Fruit fly (Drosophila melanogaster): ENCODE measurements around the gene CG15317.

Gene CG15317

DNA sequence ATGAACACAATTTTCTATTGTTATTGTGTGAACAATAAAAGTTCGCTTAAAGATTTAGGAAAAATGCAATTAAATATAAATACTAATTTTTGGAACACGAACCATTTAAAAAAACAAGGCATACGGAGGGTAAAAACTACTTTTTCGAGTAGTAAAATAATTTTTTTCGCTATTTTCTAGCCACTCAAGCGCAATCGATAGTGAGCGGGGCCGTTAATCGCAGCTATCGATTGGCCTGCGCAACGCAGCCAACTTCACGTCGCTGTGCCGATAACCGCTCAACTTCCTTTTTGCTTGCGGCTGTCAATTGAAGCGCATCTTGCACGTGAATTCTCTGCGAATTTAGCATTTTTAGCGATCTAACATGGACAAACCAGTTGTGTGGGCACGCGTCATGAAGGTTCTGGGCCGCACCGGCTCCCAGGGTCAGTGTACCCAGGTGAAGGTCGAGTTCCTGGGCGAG lies 2.0 kb downstream of the CG15317 start, which contains the start of gene RpS28b (continued):
- TF ChIP-seq schlank (tag; optimal IDR thresholded peaks at IDR 0.05), result peak; percentile 96
- TF ChIP-seq zfh2 (GFP tag; optimal IDR thresholded peaks at IDR 0.05), result peak; percentile 84
- peak; percentile 73 for TF ChIP-seq chn (GFP tag; optimal IDR thresholded peaks at IDR 0.05)

- TF ChIP-seq dan (GFP tag; IDR thresholded peaks at IDR 0.05) (no peak; the same call in 1 of the 2 replicates), insv (GFP tag; optimal IDR thresholded peaks at IDR 0.05) (peak in 1 of 2 experiments; percentile 44), dati (GFP tag; IDR thresholded peaks at IDR 0.05) (peak; percentile 40; the same call in 1 of the 2 replicates), NC2β (GFP tag; optimal IDR thresholded peaks at IDR 0.05) (peak; percentile 81), CG3847 (GFP tag; IDR thresholded peaks at IDR 0.05) (peak; percentile 89), CG2678 (tag; optimal IDR thresholded peaks at IDR 0.05) (peak; percentile 92), trh (GFP tag; optimal IDR thresholded peaks at IDR 0.05) (peak; percentile 77), jing (GFP tag; optimal IDR thresholded peaks at IDR 0.05) (peak; percentile 74), CG12104 (GFP tag; optimal IDR thresholded peaks at IDR 0.05) (peak; percentile 79), Adf1 (GFP tag; IDR thresholded peaks at IDR 0.05) (peak; percentile 56; the same call in 1 of the 2 replicates), Chrac-16 (GFP tag; optimal IDR thresholded peaks at IDR 0.05) (peak; percentile 91), CG1647 (GFP tag; optimal IDR thresholded peaks at IDR 0.05) (peak; percentile 67), ranshi (GFP tag; IDR thresholded peaks at IDR 0.05) (peak; percentile 87), salm (tag; optimal IDR thresholded peaks at IDR 0.05) (peak; percentile 74), CG12155 (GFP tag; optimal IDR thresholded peaks at IDR 0.05) (peak; percentile 87), HLH4C (GFP tag; IDR thresholded peaks at IDR 0.05; ENCODE audit: partially characterized antibody) (peak; percentile 48; the same call in 2 of the 3 replicates), tx (GFP tag; optimal IDR thresholded peaks at IDR 0.05) (peak; percentile 48), lola (GFP tag; optimal IDR thresholded peaks at IDR 0.05) (peak in 1 of 3 experiments; percentile 84), knrl (GFP tag; IDR thresholded peaks at IDR 0.05; ENCODE audit: partially characterized antibody) (0 out of 3 replicates have a peak, but pooled peaks have one; percentile 19), CG14860 (GFP tag; IDR thresholded peaks at IDR 0.05; ENCODE audit: partially characterized antibody) (no peak), Hr51 (GFP tag; optimal IDR thresholded peaks at IDR 0.05) (peak; percentile 56 to 88), CG13123 (GFP tag; optimal IDR thresholded peaks at IDR 0.05) (peak; percentile 67), B-H1 (GFP tag; IDR thresholded peaks at IDR 0.05) (peak; percentile 78; the same call in 2 of the 3 replicates), CG17568 (GFP tag; optimal IDR thresholded peaks at IDR 0.05) (peak; percentile 87), mld (GFP tag; IDR thresholded peaks at IDR 0.05; ENCODE audit: partially characterized antibody) (no peak), bbx (GFP tag; IDR thresholded peaks at IDR 0.05; ENCODE audit: partially characterized antibody) (peak; percentile 43; the same call in 1 of the 2 replicates), tin (GFP tag; optimal IDR thresholded peaks at IDR 0.05) (peak; percentile 89), E2f1 (GFP tag; IDR thresholded peaks at IDR 0.05) (peak; percentile 64), CG13296 (GFP tag; optimal IDR thresholded peaks at IDR 0.05) (peak; percentile 87), grau (tag; optimal IDR thresholded peaks at IDR 0.05) (peak; percentile 89), CG14441 (GFP tag; IDR thresholded peaks at IDR 0.05) (peak; percentile 83), rib (GFP tag; IDR thresholded peaks at IDR 0.05) (peak; percentile 85), CG17912 (GFP tag; optimal IDR thresholded peaks at IDR 0.05) (peak; percentile 40), grn (GFP tag; optimal IDR thresholded peaks at IDR 0.05) (peak; percentile 28), CG8944 (GFP tag; optimal IDR thresholded peaks at IDR 0.05) (peak; percentile 67), CG9609 (GFP tag; optimal IDR thresholded peaks at IDR 0.05) (peak; percentile 57), CG13424 (tag; optimal IDR thresholded peaks at IDR 0.05) (peak; percentile 92), H2.0 (GFP tag; IDR thresholded peaks at IDR 0.05) (peak; percentile 88), lbe (GFP tag; optimal IDR thresholded peaks at IDR 0.05) (peak; percentile 86), CG2875 (GFP tag; optimal IDR thresholded peaks at IDR 0.05) (peak; percentile 75), her (GFP tag; optimal IDR thresholded peaks at IDR 0.05) (peak; percentile 65), Hey (tag; optimal IDR thresholded peaks at IDR 0.05) (peak; percentile 48), CG4820 (GFP tag; optimal IDR thresholded peaks at IDR 0.05) (peak; percentile 78), CTCF (GFP tag; optimal IDR thresholded peaks at IDR 0.05) (peak; percentile 46)
These were observed 2.6 kb downstream of the CG15317 start for dm6 chrX:9553545-9554320.

All from whole organism, embryonic.